Worm (Caenorhabditis elegans): ENCODE data around the gene fip-1.

The fip-1 gene

ce11 chrIII:8639188-8639795 lies at the start of gene fip-1:
fip-1 (plus strand) TSS chrIII:8639745.
- no peak for TF ChIP-seq unc-62 (GFP tag; optimal IDR thresholded peaks at IDR 0.05)

ce11 chrIII:8590882-8591281 lies 48.7 kb upstream of the fip-1 start, which contains the start of gene fipr-16:
fipr-16 (minus strand) TSS chrIII:8590982.
- no peak for TF ChIP-seq unc-62 (GFP tag; optimal IDR thresholded peaks at IDR 0.05)

ce11 chrIII:8593620-8594019 lies 45.9 kb upstream of the fip-1 start, which contains the start of gene C06E1.7:
C06E1.7 (minus strand) TSS chrIII:8593720.
- TF ChIP-seq unc-62 (GFP tag; optimal IDR thresholded peaks at IDR 0.05), result no peak

- no peak for TF ChIP-seq unc-62 (GFP tag; optimal IDR thresholded peaks at IDR 0.05)
Observed at ce11 chrIII:8594088-8594487, 45.5 kb upstream of the fip-1 start.

ce11 chrIII:8596692-8597091 lies 42.9 kb upstream of the fip-1 start:
- no peak for TF ChIP-seq unc-62 (GFP tag; optimal IDR thresholded peaks at IDR 0.05)

ce11 chrIII:8597770-8598169 lies 41.8 kb upstream of the fip-1 start, which contains the start of gene ztf-30:
ztf-30 (minus strand) TSS chrIII:8597870.
- TF ChIP-seq unc-62 (GFP tag; optimal IDR thresholded peaks at IDR 0.05), result no peak

ce11 chrIII:8598961-8599360 lies 40.6 kb upstream of the fip-1 start:
- no peak for TF ChIP-seq unc-62 (GFP tag; optimal IDR thresholded peaks at IDR 0.05)

- no peak for TF ChIP-seq unc-62 (GFP tag; optimal IDR thresholded peaks at IDR 0.05)
Observed at ce11 chrIII:8602148-8602547, 37.4 kb upstream of the fip-1 start.

- no peak for TF ChIP-seq unc-62 (GFP tag; optimal IDR thresholded peaks at IDR 0.05)
Observed at ce11 chrIII:8605532-8605931, 34.0 kb upstream of the fip-1 start, which contains the start of gene C06E1.1. C06E1.1 (plus strand) TSS chrIII:8605832.

- TF ChIP-seq unc-62 (GFP tag; optimal IDR thresholded peaks at IDR 0.05), result no peak
Observed at ce11 chrIII:8609683-8610082, 29.9 kb upstream of the fip-1 start, which contains the start of gene C06E1.9. C06E1.9 (minus strand) TSS chrIII:8609783.

- TF ChIP-seq unc-62 (GFP tag; optimal IDR thresholded peaks at IDR 0.05), result no peak
Observed at ce11 chrIII:8611282-8611681, 28.3 kb upstream of the fip-1 start.

ce11 chrIII:8613573-8613972 lies 26.0 kb upstream of the fip-1 start:
- TF ChIP-seq unc-62 (GFP tag; optimal IDR thresholded peaks at IDR 0.05), result no peak

ce11 chrIII:8614490-8614889 lies 25.1 kb upstream of the fip-1 start, which contains the start of gene rha-2:
rha-2 (minus strand) TSS chrIII:8614569.
- no peak for TF ChIP-seq unc-62 (GFP tag; optimal IDR thresholded peaks at IDR 0.05)

ce11 chrIII:8616587-8616986 lies 23.0 kb upstream of the fip-1 start, which contains the start of gene C06E1.11:
C06E1.11 (minus strand) TSS chrIII:8616687.
- TF ChIP-seq unc-62 (GFP tag; optimal IDR thresholded peaks at IDR 0.05), result no peak

- no peak for TF ChIP-seq unc-62 (GFP tag; optimal IDR thresholded peaks at IDR 0.05)
Observed at ce11 chrIII:8618412-8618960, 21.1 kb upstream of the fip-1 start, which contains the start of gene C13G5.2. C13G5.2 (minus strand) TSS chrIII:8618462.

ce11 chrIII:8620259-8620658 lies 19.3 kb upstream of the fip-1 start:
- no peak for TF ChIP-seq unc-62 (GFP tag; optimal IDR thresholded peaks at IDR 0.05)

- TF ChIP-seq unc-62 (GFP tag; optimal IDR thresholded peaks at IDR 0.05), result no peak
Observed at ce11 chrIII:8621002-8621401, 18.5 kb upstream of the fip-1 start.
